Worm (Caenorhabditis elegans) whole organism, L1 larva: Measurements from ENCODE around the gene lido-2.

ENCODE experiments used
- C04F5.9 ChIP-seq: sonication (generic microtip); optimal IDR thresholded peaks from 2 replicates; lab custom pipeline; 2016; ENCODE audit warnings: missing genetic modification characterization, missing compliant biosample characterization
- F16B12.6 ChIP-seq: fragments of 150-350 bp; optimal IDR thresholded peaks from 2 replicates; lab custom pipeline; 2014; ENCODE audit warnings: missing biosample characterization, missing genetic modification characterization
- lin-39 ChIP-seq: fragments of 150-350 bp; optimal IDR thresholded peaks from 2 replicates; lab custom pipeline; 2014; ENCODE audit warnings: missing biosample characterization, missing genetic modification reagents, missing genetic modification characterization
- nhr-12 ChIP-seq: sonication (generic microtip); optimal IDR thresholded peaks from 2 replicates; lab custom pipeline; 2017; ENCODE audit warnings: missing biosample characterization, missing genetic modification characterization
- nhr-28 ChIP-seq: fragments of 150-350 bp; optimal IDR thresholded peaks from 2 replicates; lab custom pipeline; 2014; ENCODE audit warnings: missing biosample characterization, missing genetic modification characterization
- skn-1 ChIP-seq: fragments of 150-350 bp; optimal IDR thresholded peaks from 2 replicates; lab custom pipeline; 2014; ENCODE audit warnings: missing biosample characterization, missing genetic modification characterization
- unc-86 ChIP-seq: sonication (generic microtip); optimal IDR thresholded peaks from 2 replicates; lab custom pipeline; 2016; ENCODE audit warnings: missing genetic modification characterization, missing compliant biosample characterization
- ztf-11 ChIP-seq, 2 experiments: sonication (generic microtip); optimal IDR thresholded peaks; 2 replicates each; lab custom pipeline; 2016 to 2017; ENCODE audit warnings: missing genetic modification characterization in 2 of 2, missing biosample characterization in 1 of 2, missing compliant biosample characterization in 1 of 2

ce11 chrX:17059760-17060159 is 40.8 kb downstream of the lido-2 start:
- TF ChIP-seq F16B12.6 (no peak), ztf-11 (tag; optimal IDR thresholded peaks at IDR 0.05; lab: Kevin White, UChicago) (no peak), unc-86 (tag; lab: Kevin White, UChicago) (no peak), nhr-12 (tag; lab: Kevin White, UChicago) (no peak), skn-1 (tag; lab: Kevin White, UChicago) (no peak), lin-39 (no peak), nhr-28 (no peak), C04F5.9 (tag; lab: Kevin White, UChicago) (no peak)
